Fruit fly (Drosophila melanogaster) whole organism, prepupa: ENCODE data around the gene CG17199.
A peak's percentile ranks its signal among the peaks of the same experiment; 100 is the strongest.

Experiments
- Blimp-1 ChIP-seq: fragments of 200-800 bp; sonication (Bioruptor generic); optimal IDR thresholded peaks from 3 replicates; lab custom pipeline; 2017; ENCODE audit warnings: missing biosample characterization, missing genetic modification characterization, mild to moderate bottlenecking, moderate library complexity, missing genetic modification reagents
- CG10631 ChIP-seq: fragments of 200-800 bp; sonication (Bioruptor generic); optimal IDR thresholded peaks from 2 replicates; lab custom pipeline; 2016; ENCODE audit warnings: missing biosample characterization, missing genetic modification characterization
- CG11294 ChIP-seq: fragments of 200-800 bp; sonication (Bioruptor generic); IDR thresholded peaks from 2 replicates; pipeline ENCODE4 v1.3.6; 2022; ENCODE audit warnings: missing biosample characterization, missing genetic modification characterization
- CG11762 ChIP-seq: fragments of 200-800 bp; sonication (Bioruptor generic); optimal IDR thresholded peaks from 3 replicates; lab custom pipeline; 2016; ENCODE audit warnings: missing biosample characterization, missing genetic modification characterization; ENCODE audit not compliant: insufficient read depth
- CG11902 ChIP-seq: fragments of 200-800 bp; sonication (Bioruptor generic); optimal IDR thresholded peaks from 3 replicates; lab custom pipeline; 2016; ENCODE audit warnings: missing biosample characterization, missing genetic modification characterization
- CG15336 ChIP-seq: fragments of 200-800 bp; sonication (Bioruptor generic); IDR thresholded peaks from 2 replicates; pipeline ENCODE4 v1.3.6; 2022; ENCODE audit warnings: missing biosample characterization, missing genetic modification characterization
- CG1621 ChIP-seq: fragments of 200-800 bp; sonication (Bioruptor generic); optimal IDR thresholded peaks from 3 replicates; lab custom pipeline; 2018; ENCODE audit warnings: missing biosample characterization, mild to moderate bottlenecking, missing genetic modification characterization
- CG16779 ChIP-seq: fragments of 200-800 bp; sonication (Bioruptor generic); optimal IDR thresholded peaks from 3 replicates; lab custom pipeline; 2017; ENCODE audit warnings: missing biosample characterization, mild to moderate bottlenecking, missing genetic modification characterization
- CG3032 ChIP-seq: fragments of 200-800 bp; optimal IDR thresholded peaks from 2 replicates; lab custom pipeline; 2019; ENCODE audit warnings: missing biosample characterization, mild to moderate bottlenecking, missing genetic modification characterization, moderate library complexity
- CG31627 ChIP-seq: fragments of 200-800 bp; sonication (Bioruptor generic); optimal IDR thresholded peaks from 3 replicates; lab custom pipeline; 2016; ENCODE audit warnings: missing biosample characterization, missing genetic modification characterization
- CG32006 ChIP-seq: fragments of 200-800 bp; sonication (Bioruptor generic); optimal IDR thresholded peaks from 3 replicates; lab custom pipeline; 2017; ENCODE audit warnings: missing biosample characterization, mild to moderate bottlenecking, missing genetic modification characterization
- CG3919 ChIP-seq: fragments of 200-800 bp; sonication (Bioruptor generic); optimal IDR thresholded peaks from 3 replicates; lab custom pipeline; 2016; ENCODE audit warnings: missing biosample characterization, missing genetic modification characterization
- CG4318 ChIP-seq: fragments of 200-800 bp; sonication (Bioruptor generic); optimal IDR thresholded peaks from 3 replicates; lab custom pipeline; 2017; ENCODE audit warnings: missing biosample characterization, mild to moderate bottlenecking, missing genetic modification characterization
- CG6163 ChIP-seq: fragments of 200-800 bp; sonication (Bioruptor generic); IDR thresholded peaks from 3 replicates; pipeline ENCODE4 v1.3.6; 2022; ENCODE audit warnings: missing biosample characterization, missing genetic modification characterization
- CG6854 ChIP-seq: fragments of 200-800 bp; sonication (Bioruptor generic); optimal IDR thresholded peaks from 2 replicates; lab custom pipeline; 2017; ENCODE audit warnings: missing biosample characterization, mild to moderate bottlenecking, missing genetic modification characterization
- CG7368 ChIP-seq: fragments of 200-800 bp; sonication (Bioruptor generic); optimal IDR thresholded peaks from 3 replicates; lab custom pipeline; 2016; ENCODE audit warnings: missing biosample characterization, missing genetic modification characterization
- CG8119 ChIP-seq: fragments of 200-800 bp; sonication (Bioruptor generic); IDR thresholded peaks from 3 replicates; pipeline ENCODE4 v1.3.6; 2022; ENCODE audit warnings: missing biosample characterization, missing genetic modification characterization
- CG8632 ChIP-seq: fragments of 200-800 bp; sonication (Bioruptor generic); optimal IDR thresholded peaks from 3 replicates; lab custom pipeline; 2016; ENCODE audit warnings: missing biosample characterization, missing genetic modification characterization
- Eip75B ChIP-seq: fragments of 200-800 bp; sonication (Bioruptor generic); optimal IDR thresholded peaks from 3 replicates; lab custom pipeline; 2016; ENCODE audit warnings: missing biosample characterization, missing genetic modification characterization
- Eip93F ChIP-seq: fragments of 200-800 bp; sonication (Bioruptor generic); optimal IDR thresholded peaks from 2 replicates; lab custom pipeline; 2016; ENCODE audit warnings: missing biosample characterization, mild to moderate bottlenecking, missing genetic modification characterization
- Ets21C ChIP-seq: fragments of 200-800 bp; sonication (Bioruptor generic); optimal IDR thresholded peaks from 3 replicates; lab custom pipeline; 2016; ENCODE audit warnings: missing biosample characterization, missing genetic modification characterization
- Hr38 ChIP-seq: sonication (Bioruptor generic); optimal IDR thresholded peaks from 2 replicates; lab custom pipeline; 2016; ENCODE audit warnings: missing biosample characterization, missing genetic modification characterization
- Hr39 ChIP-seq: fragments of 200-800 bp; sonication (Bioruptor generic); optimal IDR thresholded peaks from 2 replicates; lab custom pipeline; 2016; ENCODE audit warnings: missing biosample characterization, missing genetic modification characterization
- Met ChIP-seq: fragments of 200-800 bp; sonication (Bioruptor generic); optimal IDR thresholded peaks from 3 replicates; lab custom pipeline; 2016; ENCODE audit warnings: missing biosample characterization, missing genetic modification characterization
- OdsH ChIP-seq: fragments of 200-800 bp; sonication (Bioruptor generic); optimal IDR thresholded peaks from 3 replicates; lab custom pipeline; 2016; ENCODE audit warnings: missing biosample characterization, missing genetic modification characterization
- Smox ChIP-seq: fragments of 200-800 bp; sonication (Bioruptor generic); optimal IDR thresholded peaks from 3 replicates; lab custom pipeline; 2016; ENCODE audit warnings: missing biosample characterization, missing genetic modification characterization
- Sox102F ChIP-seq: fragments of 200-800 bp; sonication (Bioruptor generic); optimal IDR thresholded peaks from 2 replicates; lab custom pipeline; 2016; ENCODE audit warnings: missing biosample characterization, mild to moderate bottlenecking, missing genetic modification characterization
- Sox14 ChIP-seq: fragments of 200-800 bp; sonication (Bioruptor generic); optimal IDR thresholded peaks from 3 replicates; lab custom pipeline; 2016; ENCODE audit warnings: missing biosample characterization, missing genetic modification characterization
- Sox15 ChIP-seq: fragments of 200-800 bp; sonication (Bioruptor generic); optimal IDR thresholded peaks from 3 replicates; lab custom pipeline; 2016; ENCODE audit warnings: missing biosample characterization, missing genetic modification characterization
- acj6 ChIP-seq: fragments of 200-800 bp; sonication (Bioruptor generic); optimal IDR thresholded peaks from 3 replicates; lab custom pipeline; 2016; ENCODE audit warnings: missing biosample characterization, missing genetic modification characterization
- dac ChIP-seq: fragments of 200-800 bp; sonication (Bioruptor generic); optimal IDR thresholded peaks from 2 replicates; lab custom pipeline; 2017; ENCODE audit warnings: missing biosample characterization, mild to moderate bottlenecking, missing genetic modification characterization
- dsx ChIP-seq: fragments of 200-800 bp; optimal IDR thresholded peaks from 3 replicates; lab custom pipeline; 2019; ENCODE audit warnings: missing biosample characterization, mild to moderate bottlenecking, missing genetic modification characterization, moderate library complexity; ENCODE audit not compliant: poor library complexity, severe bottlenecking
- eg ChIP-seq: fragments of 200-800 bp; sonication (Bioruptor generic); IDR thresholded peaks from 3 replicates; pipeline ENCODE4 v1.3.6; 2022; ENCODE audit warnings: missing biosample characterization, missing genetic modification characterization
- esn ChIP-seq: fragments of 200-800 bp; sonication (Bioruptor generic); optimal IDR thresholded peaks from 2 replicates; lab custom pipeline; 2016; ENCODE audit warnings: missing biosample characterization, mild to moderate bottlenecking, missing genetic modification characterization, moderate library complexity
- fd59A ChIP-seq: fragments of 200-800 bp; sonication (Bioruptor generic); optimal IDR thresholded peaks from 2 replicates; lab custom pipeline; 2017; ENCODE audit warnings: missing biosample characterization, mild to moderate bottlenecking, missing genetic modification characterization, missing genetic modification reagents
- fd85E ChIP-seq: fragments of 200-800 bp; sonication (Bioruptor generic); optimal IDR thresholded peaks from 3 replicates; lab custom pipeline; 2016; ENCODE audit warnings: missing biosample characterization, missing genetic modification characterization
- fkh ChIP-seq: fragments of 200-800 bp; sonication (Bioruptor generic); optimal IDR thresholded peaks from 3 replicates; lab custom pipeline; 2017; ENCODE audit warnings: missing biosample characterization, mild to moderate bottlenecking, missing genetic modification characterization, moderate library complexity
- lz ChIP-seq: fragments of 200-800 bp; sonication (Bioruptor generic); optimal IDR thresholded peaks from 3 replicates; lab custom pipeline; 2016; ENCODE audit warnings: missing biosample characterization, missing genetic modification characterization
- pdm3 ChIP-seq: fragments of 200-800 bp; sonication (Bioruptor generic); optimal IDR thresholded peaks from 3 replicates; lab custom pipeline; 2016; ENCODE audit warnings: missing biosample characterization, missing genetic modification characterization
- salr ChIP-seq, 2 experiments: fragments of 200-800 bp; sonication (Bioruptor generic); optimal IDR thresholded peaks; 3 replicates each; lab custom pipeline; 2016 to 2018; ENCODE audit warnings: missing biosample characterization in 2 of 2, missing genetic modification characterization in 2 of 2, mild to moderate bottlenecking in 1 of 2
- ss ChIP-seq, 2 experiments: fragments of 200-800 bp; sonication (Bioruptor generic); optimal IDR thresholded peaks; 2 replicates in 1 of 2; 3 replicates in 1 of 2; lab custom pipeline; 2017 to 2018; ENCODE audit warnings: mild to moderate bottlenecking in 2 of 2, missing biosample characterization in 2 of 2, missing genetic modification characterization in 2 of 2, moderate library complexity in 1 of 2

The CG17199 gene

DNA sequence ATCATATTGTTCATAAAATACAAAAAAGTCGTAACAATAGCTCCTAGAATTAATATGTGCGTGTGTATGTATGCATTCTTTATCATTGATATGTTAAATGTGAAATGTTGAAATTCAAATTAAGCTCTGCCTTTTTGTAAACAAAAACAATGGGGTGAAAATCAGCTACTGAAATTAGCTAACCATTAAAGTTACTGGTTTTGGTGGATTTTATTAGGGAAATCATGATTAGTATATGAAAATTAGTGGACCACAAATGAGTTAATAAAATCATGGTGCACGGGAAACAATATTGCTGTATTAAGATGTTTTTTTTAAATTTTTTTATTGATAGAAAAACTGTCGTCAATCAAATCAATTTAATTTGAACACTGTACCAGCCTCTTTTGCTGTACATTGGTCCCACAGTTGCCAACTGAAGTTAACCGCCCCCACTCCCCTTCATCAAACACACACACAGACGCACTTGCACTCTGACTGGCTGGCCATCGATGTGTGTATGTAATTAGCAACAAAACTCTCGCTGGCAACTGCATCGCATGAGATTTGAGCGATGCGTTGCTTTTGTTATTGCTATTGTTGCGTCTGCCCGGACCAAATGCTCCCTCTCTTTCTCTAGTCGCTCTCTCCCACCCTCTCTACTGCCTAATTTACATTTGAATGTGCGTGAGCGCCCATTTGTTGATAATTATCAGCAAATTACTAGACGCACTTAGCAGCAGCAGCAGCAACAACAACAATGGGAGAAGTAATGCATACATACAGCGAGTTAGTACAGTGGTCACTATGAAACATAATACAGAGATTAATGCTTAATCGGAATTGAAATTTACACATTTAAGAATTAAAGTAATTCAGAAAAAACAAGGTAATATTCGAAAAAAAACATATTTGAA is 44.9 kb upstream of the CG17199 start (continued):
- TF ChIP-seq CG11762 (GFP tag; lab: Kevin White, UChicago) (no peak), fkh (no peak), salr (GFP tag; optimal IDR thresholded peaks at IDR 0.05; lab: Kevin White, UChicago) (peak in 1 of 2 experiments; percentile 55), CG32006 (GFP tag; lab: Kevin White, UChicago) (peak; percentile 70), esn (no peak), Blimp-1 (GFP tag; lab: Kevin White, UChicago) (no peak), CG6163 (GFP tag; lab: Robert Waterston, UW) (peak; percentile 46; the same call in 2 of the 3 replicates), CG3032 (no peak), CG16779 (no peak), Sox15 (GFP tag; lab: Kevin White, UChicago) (no peak), CG8119 (GFP tag; lab: Robert Waterston, UW) (peak; percentile 44; the same call in 1 of the 3 replicates), Eip93F (GFP tag; lab: Kevin White, UChicago) (no peak), CG6854 (GFP tag; lab: Kevin White, UChicago) (no peak), CG10631 (GFP tag; lab: Kevin White, UChicago) (peak; percentile 47), pdm3 (GFP tag; lab: Kevin White, UChicago) (peak; percentile 34), dac (GFP tag; lab: Kevin White, UChicago) (peak; percentile 4), CG11902 (GFP tag; lab: Kevin White, UChicago) (no peak), CG4318 (GFP tag; lab: Kevin White, UChicago) (peak; percentile 57), Met (peak; percentile 14), Smox (GFP tag; lab: Kevin White, UChicago) (peak; percentile 25)
- TF ChIP-seq, all 60 proteins: peak for 20

dm6 chr3R:20253818-20254217 is 44.2 kb upstream of the CG17199 start:
- TF ChIP-seq CG16779 (peak; percentile 35), CG15336 (GFP tag; lab: Robert Waterston, UW) (no peak), fkh (peak; percentile 31), Eip75B (GFP tag; lab: Kevin White, UChicago) (no peak), Eip93F (GFP tag; lab: Kevin White, UChicago) (no peak), dsx (GFP tag; lab: Kevin White, UChicago) (peak; percentile 33), CG6163 (GFP tag; lab: Robert Waterston, UW) (0 out of 3 replicates have a peak, but pooled peaks have one; percentile 7)

DNA sequence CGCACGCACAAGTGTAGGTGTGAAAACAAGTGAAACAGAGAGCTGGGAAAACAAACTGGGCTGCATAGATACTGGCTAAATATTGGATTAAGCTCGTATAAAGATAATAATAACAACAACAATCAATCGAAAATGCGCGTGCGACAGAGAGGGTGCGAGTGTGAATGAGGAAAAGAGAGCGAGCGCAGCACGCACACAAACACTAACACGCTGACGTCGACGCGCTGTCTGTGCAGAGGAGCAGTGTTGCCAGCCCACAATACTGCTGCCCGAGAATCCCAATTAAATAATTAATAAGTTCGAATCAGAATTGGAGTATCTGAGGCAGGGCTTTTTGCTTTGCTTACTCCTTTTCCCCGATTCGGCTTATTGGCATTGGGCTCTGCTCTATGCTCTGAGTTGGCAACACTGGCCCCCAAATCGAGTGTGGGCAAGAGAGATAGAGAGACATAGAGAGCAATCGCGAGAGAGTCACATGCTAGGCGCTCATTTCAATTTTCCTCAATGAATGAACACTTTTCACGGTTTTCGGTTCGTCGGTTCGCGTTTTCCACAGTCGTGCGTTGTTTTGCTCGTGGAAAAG is 43.5 kb upstream of the CG17199 start:
- TF ChIP-seq Eip75B (GFP tag; lab: Kevin White, UChicago) (peak; percentile 87), Sox102F (GFP tag; lab: Kevin White, UChicago) (peak; percentile 87), Hr39 (GFP tag; lab: Kevin White, UChicago) (peak; percentile 93), CG11762 (GFP tag; lab: Kevin White, UChicago) (peak; percentile 80), CG10631 (GFP tag; lab: Kevin White, UChicago) (peak; percentile 87), CG32006 (GFP tag; lab: Kevin White, UChicago) (peak; percentile 77), lz (GFP tag; lab: Kevin White, UChicago) (peak; percentile 88), CG1621 (peak; percentile 56), fd59A (peak; percentile 42), CG3919 (GFP tag; lab: Kevin White, UChicago) (peak; percentile 86), CG11902 (GFP tag; lab: Kevin White, UChicago) (peak; percentile 82), ss (GFP tag; optimal IDR thresholded peaks at IDR 0.05; lab: Kevin White, UChicago) (peak in 1 of 2 experiments; percentile 75), Blimp-1 (GFP tag; lab: Kevin White, UChicago) (no peak), Eip93F (GFP tag; lab: Kevin White, UChicago) (peak; percentile 11), pdm3 (GFP tag; lab: Kevin White, UChicago) (peak; percentile 88), dsx (GFP tag; lab: Kevin White, UChicago) (peak; percentile 20), OdsH (peak; percentile 90), CG6854 (GFP tag; lab: Kevin White, UChicago) (no peak), CG8119 (GFP tag; lab: Robert Waterston, UW) (peak; percentile 92), salr (GFP tag; optimal IDR thresholded peaks at IDR 0.05; lab: Kevin White, UChicago) (peak; percentile 42 to 53), Sox15 (GFP tag; lab: Kevin White, UChicago) (peak; percentile 82), CG3032 (peak; percentile 58), eg (peak; percentile 94), CG7368 (peak; percentile 91), CG11294 (GFP tag; lab: Robert Waterston, UW) (peak; percentile 90), CG31627 (GFP tag; lab: Kevin White, UChicago) (peak; percentile 92), fd85E (peak; percentile 66), acj6 (GFP tag; lab: Kevin White, UChicago) (peak; percentile 90), CG8632 (GFP tag; lab: Kevin White, UChicago) (peak; percentile 70), Ets21C (GFP tag; lab: Kevin White, UChicago) (peak; percentile 87), Sox14 (GFP tag; lab: Kevin White, UChicago) (peak; percentile 90), Hr38 (GFP tag; lab: Kevin White, UChicago) (peak; percentile 25)
